Worm (Caenorhabditis elegans) whole organism, L1 larva: ENCODE measurements around the gene tbcb-1.

Source experiments
- C04F5.9 ChIP-seq: sonication (generic microtip); optimal IDR thresholded peaks from 2 replicates; lab custom pipeline; 2016; ENCODE audit warnings: missing genetic modification characterization, missing compliant biosample characterization
- C34B4.2 ChIP-seq: sonication (generic microtip); optimal IDR thresholded peaks from 2 replicates; lab custom pipeline; 2017; ENCODE audit warnings: mild to moderate bottlenecking, missing genetic modification characterization, missing compliant biosample characterization
- F16B12.6 ChIP-seq: fragments of 150-350 bp; optimal IDR thresholded peaks from 2 replicates; lab custom pipeline; 2014; ENCODE audit warnings: missing biosample characterization, missing genetic modification characterization
- aha-1 ChIP-seq: fragments of 150-350 bp; optimal IDR thresholded peaks from 2 replicates; lab custom pipeline; 2014; ENCODE audit warnings: missing biosample characterization, missing genetic modification characterization
- alr-1 ChIP-seq: fragments of 200-800 bp; sonication (Bioruptor generic); optimal IDR thresholded peaks from 2 replicates; lab custom pipeline; 2018; ENCODE audit warnings: borderline replicate concordance, mild to moderate bottlenecking, missing genetic modification characterization, missing compliant biosample characterization
- aly-2 ChIP-seq: fragments of 150-350 bp; optimal IDR thresholded peaks from 2 replicates; lab custom pipeline; 2014; ENCODE audit warnings: missing biosample characterization, missing genetic modification characterization
- ama-1 ChIP-seq: fragments of 150-350 bp; optimal IDR thresholded peaks from 2 replicates; lab custom pipeline; 2014
- blmp-1 ChIP-seq: fragments of 150-350 bp; optimal IDR thresholded peaks from 2 replicates; lab custom pipeline; 2014; ENCODE audit warnings: missing biosample characterization, missing genetic modification characterization
- ceh-63 ChIP-seq: fragments of 200-800 bp; sonication (Bioruptor generic); optimal IDR thresholded peaks from 2 replicates; lab custom pipeline; 2018; ENCODE audit warnings: mild to moderate bottlenecking, missing genetic modification characterization, missing compliant biosample characterization
- ceh-8 ChIP-seq: fragments of 200-800 bp; sonication (Bioruptor generic); optimal IDR thresholded peaks from 2 replicates; lab custom pipeline; 2018; ENCODE audit warnings: mild to moderate bottlenecking, missing genetic modification characterization, moderate library complexity, missing compliant biosample characterization
- ceh-90 ChIP-seq: sonication (generic microtip); optimal IDR thresholded peaks from 2 replicates; lab custom pipeline; 2016; ENCODE audit warnings: missing genetic modification characterization, missing compliant biosample characterization
- ces-1 ChIP-seq: fragments of 150-350 bp; optimal IDR thresholded peaks from 2 replicates; lab custom pipeline; 2014; ENCODE audit warnings: missing biosample characterization, missing genetic modification reagents, missing genetic modification characterization
- dpl-1 ChIP-seq, 3 experiments: fragments of 150-350 bp in 2 of 3; sonication (generic microtip) in 1 of 3; optimal IDR thresholded peaks; 2 replicates each; lab custom pipeline; 2014 to 2017; ENCODE audit warnings: missing biosample characterization in 3 of 3, missing genetic modification characterization in 3 of 3, missing genetic modification reagents in 3 of 3
- dsc-1 ChIP-seq: sonication (generic microtip); optimal IDR thresholded peaks from 2 replicates; lab custom pipeline; 2016; ENCODE audit warnings: mild to moderate bottlenecking, missing genetic modification characterization, missing compliant biosample characterization
- egl-13 ChIP-seq: sonication (generic microtip); optimal IDR thresholded peaks from 2 replicates; lab custom pipeline; 2016; ENCODE audit warnings: missing genotype, missing genetic modification reagents, missing genetic modification characterization, missing compliant biosample characterization
- egl-27 ChIP-seq, 2 experiments: fragments of 150-350 bp in 1 of 2; sonication (generic microtip); optimal IDR thresholded peaks; 3 replicates each; lab custom pipeline; 2017 to 2018; ENCODE audit warnings: missing biosample characterization in 2 of 2, missing genetic modification characterization in 2 of 2, missing genetic modification reagents in 2 of 2
- ets-5 ChIP-seq: fragments of 200-800 bp; sonication (Bioruptor generic); IDR thresholded peaks from 2 replicates; pipeline ENCODE4 v1.3.6; 2022; ENCODE audit warnings: missing genetic modification characterization, missing compliant biosample characterization
- fkh-4 ChIP-seq: sonication (generic microtip); optimal IDR thresholded peaks from 2 replicates; lab custom pipeline; 2016; ENCODE audit warnings: missing compliant biosample characterization, missing genetic modification characterization, borderline replicate concordance
- fkh-8 ChIP-seq: sonication (generic microtip); optimal IDR thresholded peaks from 2 replicates; lab custom pipeline; 2016; ENCODE audit warnings: mild to moderate bottlenecking, missing genetic modification characterization, missing compliant biosample characterization
- grh-1 ChIP-seq: fragments of 200-800 bp; sonication (Bioruptor generic); IDR thresholded peaks from 2 replicates; pipeline ENCODE4 v1.3.6; 2022; ENCODE audit warnings: missing genetic modification reagents, missing genetic modification characterization, missing compliant biosample characterization
- hlh-17 ChIP-seq: fragments of 200-800 bp; sonication (Bioruptor generic); optimal IDR thresholded peaks from 2 replicates; lab custom pipeline; 2018; ENCODE audit warnings: missing genetic modification characterization, mild to moderate bottlenecking, missing compliant biosample characterization, moderate library complexity, borderline replicate concordance
- hlh-4 ChIP-seq: sonication (generic microtip); optimal IDR thresholded peaks from 2 replicates; lab custom pipeline; 2016; ENCODE audit warnings: mild to moderate bottlenecking, missing genetic modification characterization, missing compliant biosample characterization
- jun-1 ChIP-seq: fragments of 150-350 bp; optimal IDR thresholded peaks from 2 replicates; lab custom pipeline; 2014; ENCODE audit warnings: missing biosample characterization, missing genetic modification reagents, missing genetic modification characterization
- lin-13 ChIP-seq: fragments of 150-350 bp; optimal IDR thresholded peaks from 2 replicates; lab custom pipeline; 2014; ENCODE audit warnings: missing biosample characterization, missing genetic modification reagents, missing genetic modification characterization
- lin-39 ChIP-seq: fragments of 150-350 bp; optimal IDR thresholded peaks from 2 replicates; lab custom pipeline; 2014; ENCODE audit warnings: missing biosample characterization, missing genetic modification reagents, missing genetic modification characterization
- lir-3 ChIP-seq: sonication (generic microtip); optimal IDR thresholded peaks from 2 replicates; lab custom pipeline; 2016; ENCODE audit warnings: mild to moderate bottlenecking, missing genetic modification characterization, moderate library complexity, missing compliant biosample characterization; ENCODE audit not compliant: poor library complexity
- mab-9 ChIP-seq: fragments of 200-800 bp; sonication (Bioruptor generic); IDR thresholded peaks from 2 replicates; pipeline ENCODE4 v1.3.6; 2022; ENCODE audit warnings: missing genetic modification reagents, missing genetic modification characterization, missing compliant biosample characterization
- mef-2 ChIP-seq: fragments of 150-350 bp; optimal IDR thresholded peaks from 2 replicates; lab custom pipeline; 2014; ENCODE audit warnings: missing biosample characterization, missing genetic modification characterization
- mep-1 ChIP-seq: fragments of 150-350 bp; optimal IDR thresholded peaks from 2 replicates; lab custom pipeline; 2014; ENCODE audit warnings: missing biosample characterization, missing genetic modification characterization
- nhr-12 ChIP-seq: sonication (generic microtip); optimal IDR thresholded peaks from 2 replicates; lab custom pipeline; 2017; ENCODE audit warnings: missing biosample characterization, missing genetic modification characterization
- nhr-19 ChIP-seq: fragments of 200-800 bp; sonication (Bioruptor generic); conservative IDR thresholded peaks from 2 replicates; pipeline ENCODE4 v1.3.6; 2022; ENCODE audit warnings: missing genetic modification characterization, missing compliant biosample characterization
- nhr-20 ChIP-seq: sonication (generic microtip); optimal IDR thresholded peaks from 2 replicates; lab custom pipeline; 2016; ENCODE audit warnings: mild to moderate bottlenecking, missing genetic modification characterization, missing compliant biosample characterization
- nhr-237 ChIP-seq: fragments of 150-350 bp; optimal IDR thresholded peaks from 2 replicates; lab custom pipeline; 2014; ENCODE audit warnings: missing biosample characterization, missing genetic modification characterization
- nhr-28 ChIP-seq: fragments of 150-350 bp; optimal IDR thresholded peaks from 2 replicates; lab custom pipeline; 2014; ENCODE audit warnings: missing biosample characterization, missing genetic modification characterization
- nhr-47 ChIP-seq: sonication (generic microtip); optimal IDR thresholded peaks from 2 replicates; lab custom pipeline; 2016; ENCODE audit warnings: mild to moderate bottlenecking, missing genetic modification characterization, moderate library complexity, missing compliant biosample characterization
- nhr-71 ChIP-seq: sonication (generic microtip); optimal IDR thresholded peaks from 2 replicates; lab custom pipeline; 2016; ENCODE audit warnings: mild to moderate bottlenecking, missing genetic modification characterization, moderate library complexity, missing compliant biosample characterization
- nhr-76 ChIP-seq: sonication (generic microtip); optimal IDR thresholded peaks from 2 replicates; lab custom pipeline; 2017; ENCODE audit warnings: missing biosample characterization, missing genetic modification characterization
- nhr-77 ChIP-seq: fragments of 150-350 bp; optimal IDR thresholded peaks from 2 replicates; lab custom pipeline; 2014; ENCODE audit warnings: missing biosample characterization, missing genetic modification characterization
- nhr-84 ChIP-seq: sonication (generic microtip); optimal IDR thresholded peaks from 2 replicates; lab custom pipeline; 2017; ENCODE audit warnings: missing biosample characterization, missing genetic modification characterization
- pax-3 ChIP-seq: fragments of 200-800 bp; sonication (Bioruptor generic); optimal IDR thresholded peaks from 2 replicates; lab custom pipeline; 2018; ENCODE audit warnings: mild to moderate bottlenecking, missing genetic modification characterization, moderate library complexity, missing compliant biosample characterization
- snpc-4 ChIP-seq: fragments of 150-350 bp; optimal IDR thresholded peaks from 2 replicates; lab custom pipeline; 2014; ENCODE audit warnings: missing biosample characterization, missing genetic modification characterization
- snu-23 ChIP-seq: sonication (generic microtip); optimal IDR thresholded peaks from 2 replicates; lab custom pipeline; 2016; ENCODE audit warnings: missing genetic modification characterization, missing compliant biosample characterization
- sox-4 ChIP-seq: sonication (generic microtip); optimal IDR thresholded peaks from 2 replicates; lab custom pipeline; 2016; ENCODE audit warnings: missing genetic modification characterization, missing compliant biosample characterization
- unc-130 ChIP-seq: fragments of 150-350 bp; optimal IDR thresholded peaks from 2 replicates; lab custom pipeline; 2017; ENCODE audit warnings: missing biosample characterization, missing genetic modification characterization, inconsistent platforms
- unc-30 ChIP-seq: sonication (generic microtip); optimal IDR thresholded peaks from 2 replicates; lab custom pipeline; 2017; ENCODE audit warnings: missing biosample characterization, missing genetic modification characterization
- unc-86 ChIP-seq: sonication (generic microtip); optimal IDR thresholded peaks from 2 replicates; lab custom pipeline; 2016; ENCODE audit warnings: missing genetic modification characterization, missing compliant biosample characterization
- unc-98 ChIP-seq: fragments of 200-800 bp; sonication (Bioruptor generic); IDR thresholded peaks from 2 replicates; pipeline ENCODE4 v1.3.6; 2022; ENCODE audit warnings: missing genetic modification characterization, missing compliant biosample characterization
- vab-15 ChIP-seq: sonication (generic microtip); optimal IDR thresholded peaks from 2 replicates; lab custom pipeline; 2017; ENCODE audit warnings: missing genotype, mild to moderate bottlenecking, missing genetic modification characterization, missing compliant biosample characterization
- zag-1 ChIP-seq: fragments of 150-350 bp; optimal IDR thresholded peaks from 2 replicates; lab custom pipeline; 2014; ENCODE audit warnings: missing biosample characterization, missing genetic modification characterization
- zip-4 ChIP-seq: fragments of 200-800 bp; sonication (Bioruptor generic); optimal IDR thresholded peaks from 2 replicates; lab custom pipeline; 2018; ENCODE audit warnings: mild to moderate bottlenecking, missing genetic modification characterization, moderate library complexity, missing compliant biosample characterization
- ztf-4 ChIP-seq: fragments of 150-350 bp; optimal IDR thresholded peaks from 2 replicates; lab custom pipeline; 2014; ENCODE audit warnings: missing biosample characterization, missing genetic modification characterization

The tbcb-1 gene

ce11 chrV:13563841-13564240, 28.1 kb upstream of the tbcb-1 start, which contains the start of gene grl-17:
TSS of gene grl-17 (minus strand) at chrV:13563941.
- TF ChIP-seq blmp-1 (tag; lab: Kevin White, UChicago) (peak; percentile 48), vab-15 (tag; lab: Kevin White, UChicago) (no peak), nhr-12 (tag; lab: Kevin White, UChicago) (no peak), unc-130 (no peak)
- TF ChIP-seq, all 84 proteins: peak for 1

ce11 chrV:13565197-13565596, 26.7 kb upstream of the tbcb-1 start:
- TF ChIP-seq mep-1 (tag; lab: Kevin White, UChicago): peak; percentile 93
- peak; percentile 62 for TF ChIP-seq unc-86 (tag; lab: Kevin White, UChicago)
- TF ChIP-seq nhr-19 (GFP tag; lab: Robert Waterston, UW): peak; percentile 94
- TF ChIP-seq lir-3 (tag; lab: Kevin White, UChicago): peak; percentile 79
- TF ChIP-seq snu-23 (GFP tag; lab: Kevin White, UChicago): peak; percentile 96
- TF ChIP-seq nhr-71 (tag; lab: Kevin White, UChicago): peak; percentile 97
- peak; percentile 67 for TF ChIP-seq aly-2
- peak; percentile 7 for TF ChIP-seq lin-39 (tag; lab: Kevin White, UChicago)
- peak; percentile 50 for TF ChIP-seq ceh-90
- TF ChIP-seq nhr-20 (tag; lab: Kevin White, UChicago): peak; percentile 98
- TF ChIP-seq ets-5 (GFP tag; lab: Robert Waterston, UW): no peak
- TF ChIP-seq dpl-1 (GFP tag; optimal IDR thresholded peaks at IDR 0.05; lab: Kevin White, UChicago): peak; percentile 70 to 92 (median 83)
- no peak for TF ChIP-seq nhr-76 (tag; lab: Kevin White, UChicago)
- peak; percentile 69 for TF ChIP-seq egl-13
- TF ChIP-seq unc-130: peak; percentile 90
- TF ChIP-seq mef-2 (tag; lab: Kevin White, UChicago): no peak
- TF ChIP-seq dsc-1 (tag; lab: Kevin White, UChicago): peak; percentile 78
- peak; percentile 76 for TF ChIP-seq jun-1
- peak; percentile 63 for TF ChIP-seq mab-9
- no peak for TF ChIP-seq hlh-4 (tag; lab: Kevin White, UChicago)
- peak; percentile 50 for TF ChIP-seq sox-4 (tag; lab: Kevin White, UChicago)
- peak; percentile 37; the same call in 1 of the 2 replicates for TF ChIP-seq unc-98
- TF ChIP-seq nhr-77 (tag; lab: Kevin White, UChicago): peak; percentile 85
- TF ChIP-seq F16B12.6 (tag; lab: Kevin White, UChicago): peak; percentile 44
- peak; percentile 81 for TF ChIP-seq lin-13 (GFP tag; lab: Kevin White, UChicago)
- TF ChIP-seq nhr-84 (tag; lab: Kevin White, UChicago): no peak
- TF ChIP-seq hlh-17: no peak
- no peak for TF ChIP-seq ces-1 (GFP tag; lab: Kevin White, UChicago)
- TF ChIP-seq nhr-47 (tag; lab: Kevin White, UChicago): peak; percentile 90
- TF ChIP-seq zag-1: no peak
- no peak for TF ChIP-seq C34B4.2 (tag; lab: Kevin White, UChicago)
- TF ChIP-seq ama-1 (lab: Kevin White, UChicago): peak; percentile 69
- TF ChIP-seq snpc-4 (tag; lab: Kevin White, UChicago): peak; percentile 79
- TF ChIP-seq fkh-8 (tag; lab: Kevin White, UChicago): peak; percentile 77
- no peak for TF ChIP-seq unc-30 (tag; lab: Kevin White, UChicago)
- TF ChIP-seq nhr-237 (tag; lab: Kevin White, UChicago): peak; percentile 43
- no peak for TF ChIP-seq alr-1 (tag; lab: Kevin White, UChicago)
- TF ChIP-seq blmp-1 (tag; lab: Kevin White, UChicago): peak; percentile 90
- peak; percentile 84 for TF ChIP-seq grh-1 (GFP tag; lab: Robert Waterston, UW)
- TF ChIP-seq ceh-8 (GFP tag; lab: Kevin White, UChicago): no peak
- TF ChIP-seq nhr-12 (tag; lab: Kevin White, UChicago): no peak
- TF ChIP-seq nhr-28 (tag; lab: Kevin White, UChicago): no peak
- no peak for TF ChIP-seq ceh-63
- TF ChIP-seq ztf-4: peak; percentile 71
- TF ChIP-seq C04F5.9 (tag; lab: Kevin White, UChicago): peak; percentile 66
- TF ChIP-seq fkh-4 (tag; lab: Kevin White, UChicago): no peak
- TF ChIP-seq aha-1: peak; percentile 36
- peak; percentile 56 for TF ChIP-seq zip-4 (GFP tag; lab: Kevin White, UChicago)
- peak; percentile 93 for TF ChIP-seq pax-3 (tag; lab: Kevin White, UChicago)
- no peak for TF ChIP-seq egl-27 (tag; optimal IDR thresholded peaks at IDR 0.05; lab: Kevin White, UChicago)
